Fruit fly (Drosophila melanogaster) whole organism, pupa: ENCODE data around the gene Sec71.

ENCODE experiments used
- CG17806 ChIP-seq: fragments of 200-800 bp; sonication (Bioruptor generic); optimal IDR thresholded peaks from 2 replicates; lab custom pipeline; 2018; ENCODE audit warnings: missing biosample characterization, mild to moderate bottlenecking, missing genetic modification characterization, moderate library complexity
- CG4496 ChIP-seq: fragments of 200-800 bp; sonication (Bioruptor generic); IDR thresholded peaks from 3 replicates; pipeline ENCODE4 v1.3.6; 2022; ENCODE audit warnings: missing biosample characterization, missing genetic modification characterization
- D1 ChIP-seq: fragments of 200-800 bp; sonication (Bioruptor generic); optimal IDR thresholded peaks from 2 replicates; lab custom pipeline; 2018; ENCODE audit warnings: missing biosample characterization, mild to moderate bottlenecking, missing genetic modification characterization, moderate library complexity
- Ets98B ChIP-seq: fragments of 200-800 bp; sonication (Bioruptor generic); IDR thresholded peaks from 2 replicates; pipeline ENCODE4 v1.3.6; 2022; ENCODE audit warnings: missing biosample characterization, missing genetic modification characterization
- Pif1B ChIP-seq: fragments of 200-800 bp; sonication (Bioruptor generic); optimal IDR thresholded peaks from 3 replicates; lab custom pipeline; 2016; ENCODE audit warnings: missing biosample characterization, missing genetic modification characterization
- Snoo ChIP-seq: fragments of 200-800 bp; sonication (Bioruptor generic); optimal IDR thresholded peaks from 3 replicates; lab custom pipeline; 2017; ENCODE audit warnings: missing biosample characterization, mild to moderate bottlenecking, missing genetic modification characterization, inconsistent platforms

DNA sequence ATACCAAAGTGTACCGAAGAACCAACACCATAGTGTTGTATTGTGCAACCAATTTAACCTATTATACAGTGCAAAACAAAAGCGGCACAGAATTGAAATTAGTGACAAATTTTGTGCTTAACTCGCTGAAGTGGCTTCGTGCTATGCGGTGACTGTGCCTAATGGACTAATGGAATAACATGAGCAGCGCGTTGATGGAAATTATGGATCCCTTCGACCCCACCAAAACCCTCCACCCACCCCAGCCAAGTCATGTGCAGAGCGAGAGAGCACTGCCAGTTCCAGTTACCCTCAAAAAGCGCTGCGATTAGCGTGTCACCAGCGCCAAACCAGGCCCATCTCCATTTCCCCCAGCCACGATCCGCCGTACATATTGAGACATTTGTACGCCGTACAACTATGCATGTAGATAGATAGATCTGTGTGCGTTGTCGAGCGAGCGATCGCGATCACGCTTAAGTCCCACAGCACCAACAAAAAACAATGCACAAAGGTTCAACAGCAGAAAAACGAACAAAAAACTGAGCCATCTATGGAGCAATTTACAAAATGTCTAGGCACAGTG is 8.8 kb downstream of the Sec71 start:
- TF ChIP-seq Pif1B (GFP tag; lab: Kevin White, UChicago) (no peak), CG17806 (tag; lab: Kevin White, UChicago) (no peak), D1 (tag; lab: Kevin White, UChicago) (no peak), CG4496 (GFP tag; lab: Robert Waterston, UW) (no peak), Snoo (tag; lab: Kevin White, UChicago) (no peak), Ets98B (GFP tag; lab: Robert Waterston, UW) (no peak)
